Worm (Caenorhabditis elegans): ENCODE results near the gene B0024.13.

The B0024.13 gene

DNA sequence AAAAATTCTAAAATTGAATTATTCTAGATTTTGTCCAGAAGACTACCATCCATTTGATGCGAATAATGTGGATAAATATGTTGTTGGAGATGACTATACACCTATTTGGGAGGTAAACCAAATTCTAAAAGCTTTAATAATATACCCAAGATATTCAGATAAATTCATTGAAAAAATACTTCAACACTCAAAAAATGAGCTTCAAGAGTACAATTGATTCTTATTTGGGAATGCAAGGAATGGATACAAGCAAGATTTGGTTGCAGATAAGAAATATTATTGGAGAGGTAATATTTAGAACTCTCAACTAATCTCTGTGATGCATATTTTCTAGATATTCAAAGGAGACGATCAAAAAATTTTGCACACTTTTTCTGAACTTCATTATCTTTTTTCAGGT, 39.7 kb downstream of the B0024.13 start:
- no peak for TF ChIP-seq unc-62 (GFP tag; optimal IDR thresholded peaks at IDR 0.05)

ce11 chrV:10361830-10362397, 41.4 kb downstream of the B0024.13 start, which contains the start of gene cash-1:
Gene cash-1, plus strand, starts transcription at chrV:10362261.
- TF ChIP-seq unc-62 (GFP tag; optimal IDR thresholded peaks at IDR 0.05), result no peak

- no peak for TF ChIP-seq unc-62 (GFP tag; optimal IDR thresholded peaks at IDR 0.05)
Measured at ce11 chrV:10363834-10364233, 43.3 kb downstream of the B0024.13 start.

DNA sequence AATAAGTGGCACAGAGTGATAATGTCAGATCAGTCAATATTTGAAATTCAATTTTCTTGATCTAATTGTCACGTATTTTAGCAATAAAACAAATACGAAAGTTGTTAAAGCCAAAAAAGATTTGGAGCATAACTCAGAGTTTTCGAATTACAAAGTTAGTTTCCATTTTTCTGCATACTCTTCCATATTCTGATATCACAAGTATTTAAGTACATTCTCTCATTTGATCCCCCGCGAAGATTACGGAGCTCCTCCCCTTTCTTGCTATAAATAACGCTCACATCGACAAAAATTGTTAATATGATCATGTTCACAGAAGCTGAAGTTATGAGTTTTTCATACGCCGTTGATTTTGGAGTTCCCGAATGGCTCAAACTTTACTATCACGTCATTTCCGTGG, 47.7 kb downstream of the B0024.13 start, which contains the start of gene sri-20:
sri-20 (plus strand) TSS at position 301 of the 400 bp plus-strand sequence.
- TF ChIP-seq unc-62 (GFP tag; optimal IDR thresholded peaks at IDR 0.05), result no peak

ce11 chrV:10371177-10371576, 50.7 kb downstream of the B0024.13 start:
- no peak for TF ChIP-seq unc-62 (GFP tag; optimal IDR thresholded peaks at IDR 0.05)
